Fruit fly (Drosophila melanogaster) Kc167 (cell line): ENCODE results near the gene CG13994.

Experiments used
- Myc ChIP-seq: fragments of >200 bp; optimal IDR thresholded peaks from 2 replicates; lab custom pipeline; 2017; ENCODE audit warnings: missing external identifiers
- Sin3A ChIP-seq: fragments of >200 bp; optimal IDR thresholded peaks from 2 replicates; lab custom pipeline; 2018; ENCODE audit warnings: missing external identifiers
- h ChIP-seq: fragments of >200 bp; optimal IDR thresholded peaks from 3 replicates; lab custom pipeline; 2018; ENCODE audit warnings: missing external identifiers
- insv ChIP-seq: fragments of >200 bp; optimal IDR thresholded peaks from 3 replicates; lab custom pipeline; 2018; ENCODE audit warnings: missing external identifiers
- psq ChIP-seq: fragments of >200 bp; optimal IDR thresholded peaks from 2 replicates; lab custom pipeline; 2017; ENCODE audit warnings: missing external identifiers
- ttk ChIP-seq: sonication (Bioruptor generic); optimal IDR thresholded peaks from 2 replicates; lab custom pipeline; 2017; ENCODE audit warnings: missing external identifiers

Gene CG13994

dm6 chr2L:6068544-6069251 lies 5.9 kb downstream of the CG13994 start, which contains the start of the genes CG9150 and Pfdn1:
CG9150 (minus strand) TSS chr2L:6068594.
Pfdn1 (plus strand) TSS chr2L:6069079.
- TF ChIP-seq h (lab: Kevin White, UChicago) (no peak), Myc (lab: Kevin White, UChicago) (no peak), Sin3A (lab: Kevin White, UChicago) (no peak), insv (lab: Kevin White, UChicago) (no peak)

dm6 chr2L:6070656-6071231 lies 8.0 kb downstream of the CG13994 start, which contains the start of the genes CG9154 and Kr-h2:
CG9154 (minus strand) TSS chr2L:6070686.
Kr-h2 (plus strand) TSS chr2L:6070990.
- TF ChIP-seq Sin3A (lab: Kevin White, UChicago) (no peak), psq (no peak)

DNA sequence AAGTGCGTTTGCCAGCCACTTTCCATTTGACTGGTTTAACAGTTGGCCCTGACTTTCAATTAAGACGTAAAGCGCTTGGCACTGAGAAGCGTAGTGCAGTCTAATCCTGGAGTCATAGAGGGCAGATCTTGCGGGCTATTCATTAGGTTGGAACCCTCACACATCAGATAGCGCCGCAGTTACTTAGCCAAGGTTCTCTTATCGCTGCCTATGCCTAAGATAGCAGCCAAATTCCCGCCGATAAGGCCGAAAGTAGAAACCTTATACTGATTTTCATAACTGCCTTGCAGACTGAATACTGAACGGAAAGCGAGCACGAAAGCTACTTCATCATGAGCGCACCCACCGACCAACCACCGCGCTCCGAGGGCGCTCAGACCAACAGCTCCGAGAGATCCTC lies 9.3 kb downstream of the CG13994 start:
- no peak for TF ChIP-seq Sin3A (lab: Kevin White, UChicago)

DNA sequence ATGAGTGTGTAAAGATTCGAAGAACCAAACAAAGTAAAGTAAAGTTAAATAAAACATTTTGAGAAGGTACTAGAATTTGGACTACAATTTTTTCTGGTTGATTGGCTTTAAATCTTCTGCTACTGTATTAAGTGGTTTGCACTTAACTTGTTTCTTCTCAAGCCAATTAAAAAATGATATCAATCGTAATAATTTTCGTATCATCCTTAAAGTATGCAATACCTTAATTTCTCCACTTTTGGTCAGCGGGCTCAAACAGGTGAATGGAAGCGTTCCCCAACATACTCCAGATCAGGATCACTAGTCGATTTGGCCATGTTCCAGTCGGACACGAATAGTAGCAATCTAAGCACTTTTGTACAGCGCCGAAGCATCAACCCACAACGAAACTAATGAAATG lies 11.1 kb downstream of the CG13994 start:
- TF ChIP-seq h (lab: Kevin White, UChicago): no peak

DNA sequence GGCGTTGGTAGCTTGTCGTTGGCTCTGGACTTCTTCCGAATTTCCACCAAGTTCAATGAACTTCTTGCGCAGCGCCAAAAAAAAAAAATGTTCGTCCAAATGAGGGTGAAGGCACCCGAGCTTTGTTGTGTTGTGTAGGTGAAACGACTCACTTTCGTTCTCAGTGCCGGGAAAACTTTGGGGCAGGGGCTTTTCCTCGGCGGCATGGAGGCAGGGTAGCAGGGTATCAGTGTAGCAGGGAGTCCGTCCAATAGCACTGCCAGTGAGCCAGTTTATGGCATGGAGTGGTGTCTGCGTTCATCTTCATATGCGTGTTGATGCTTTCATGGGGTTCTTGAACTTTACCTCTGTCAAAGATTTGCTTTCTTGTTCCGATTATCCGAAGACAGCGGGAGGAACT lies 11.5 kb downstream of the CG13994 start:
- TF ChIP-seq insv (lab: Kevin White, UChicago) (no peak), psq (no peak), Myc (lab: Kevin White, UChicago) (no peak), ttk (lab: Kevin White, UChicago) (no peak), h (lab: Kevin White, UChicago) (no peak), Sin3A (lab: Kevin White, UChicago) (no peak)

DNA sequence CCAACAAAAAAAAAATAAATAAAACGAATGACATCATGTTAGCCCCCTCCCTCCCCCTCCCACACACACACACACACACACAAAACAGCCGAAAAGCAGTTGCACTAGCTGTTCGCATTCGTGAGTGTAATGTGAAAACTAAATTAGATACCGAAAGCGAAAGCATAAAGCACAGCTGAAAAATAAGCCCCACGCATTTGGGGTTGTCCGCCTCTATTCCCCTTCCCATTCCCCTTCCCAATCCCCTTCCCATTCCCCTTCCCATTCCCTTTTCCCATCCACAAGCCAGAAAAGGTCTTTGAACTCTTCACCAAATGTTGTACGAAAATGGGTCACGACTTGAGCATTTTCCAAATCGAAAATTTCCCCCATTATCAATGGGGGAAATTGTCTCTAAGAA lies 12.6 kb downstream of the CG13994 start:
- TF ChIP-seq Sin3A (lab: Kevin White, UChicago) (no peak), ttk (lab: Kevin White, UChicago) (no peak), insv (lab: Kevin White, UChicago) (no peak), Myc (lab: Kevin White, UChicago) (no peak)

dm6 chr2L:6076143-6076542 lies 13.4 kb downstream of the CG13994 start:
- TF ChIP-seq Sin3A (lab: Kevin White, UChicago): no peak
- TF ChIP-seq insv (lab: Kevin White, UChicago): no peak
- no peak for TF ChIP-seq h (lab: Kevin White, UChicago)
- TF ChIP-seq ttk (lab: Kevin White, UChicago): no peak
- TF ChIP-seq psq: no peak
- TF ChIP-seq Myc (lab: Kevin White, UChicago): no peak

dm6 chr2L:6076829-6077364 lies 14.1 kb downstream of the CG13994 start:
- TF ChIP-seq Myc (lab: Kevin White, UChicago) (no peak), Sin3A (lab: Kevin White, UChicago) (no peak), psq (no peak), ttk (lab: Kevin White, UChicago) (no peak), h (lab: Kevin White, UChicago) (no peak), insv (lab: Kevin White, UChicago) (no peak)

dm6 chr2L:6077632-6078031 lies 14.8 kb downstream of the CG13994 start:
- TF ChIP-seq ttk (lab: Kevin White, UChicago) (no peak), h (lab: Kevin White, UChicago) (no peak)

dm6 chr2L:6078757-6079351 lies 16.1 kb downstream of the CG13994 start:
- no peak for TF ChIP-seq Sin3A (lab: Kevin White, UChicago)
- no peak for TF ChIP-seq Myc (lab: Kevin White, UChicago)
- no peak for TF ChIP-seq psq
- TF ChIP-seq ttk (lab: Kevin White, UChicago): no peak
- no peak for TF ChIP-seq insv (lab: Kevin White, UChicago)
- no peak for TF ChIP-seq h (lab: Kevin White, UChicago)

dm6 chr2L:6080329-6080728 lies 17.5 kb downstream of the CG13994 start:
- TF ChIP-seq ttk (lab: Kevin White, UChicago): no peak

- TF ChIP-seq Myc (lab: Kevin White, UChicago) (no peak), psq (no peak), Sin3A (lab: Kevin White, UChicago) (no peak), insv (lab: Kevin White, UChicago) (no peak), ttk (lab: Kevin White, UChicago) (no peak), h (lab: Kevin White, UChicago) (no peak)
Measured at dm6 chr2L:6081134-6081832, 18.5 kb downstream of the CG13994 start.
